Fruit fly (Drosophila melanogaster) whole organism, embryonic: ENCODE data around the gene CSN1b.

Experiments
- CG10543 ChIP-seq: fragments of 200-800 bp; sonication (Bioruptor generic); optimal IDR thresholded peaks from 3 replicates; lab custom pipeline; 2017; ENCODE audit warnings: missing biosample characterization, mild to moderate bottlenecking, missing genetic modification characterization, moderate library complexity
- CG10654 ChIP-seq: fragments of 200-800 bp; sonication (Bioruptor generic); optimal IDR thresholded peaks from 2 replicates; lab custom pipeline; 2016; ENCODE audit warnings: missing biosample characterization, missing genetic modification characterization
- CG11456 ChIP-seq: fragments of 200-800 bp; sonication (Bioruptor generic); IDR thresholded peaks from 3 replicates; pipeline ENCODE4 v1.3.6; 2022; ENCODE audit warnings: missing biosample characterization, missing genetic modification characterization
- CG12219 ChIP-seq: fragments of 200-800 bp; sonication (Bioruptor generic); optimal IDR thresholded peaks from 3 replicates; lab custom pipeline; 2018; ENCODE audit warnings: missing biosample characterization, mild to moderate bottlenecking, missing genetic modification characterization
- CG12659 ChIP-seq: fragments of 200-800 bp; sonication (Bioruptor generic); optimal IDR thresholded peaks from 3 replicates; lab custom pipeline; 2017; ENCODE audit warnings: mild to moderate bottlenecking, missing biosample characterization, missing genetic modification reagents, missing genetic modification characterization
- CG13624 ChIP-seq: fragments of 200-800 bp; sonication (Bioruptor generic); optimal IDR thresholded peaks from 2 replicates; lab custom pipeline; 2016; ENCODE audit warnings: missing biosample characterization, missing genetic modification characterization
- CG13894 ChIP-seq: fragments of 200-800 bp; sonication (Bioruptor generic); optimal IDR thresholded peaks from 3 replicates; lab custom pipeline; 2018; ENCODE audit warnings: missing biosample characterization, mild to moderate bottlenecking, missing genetic modification characterization, moderate library complexity
- CG1602 ChIP-seq: fragments of 200-800 bp; sonication (Bioruptor generic); optimal IDR thresholded peaks from 3 replicates; lab custom pipeline; 2016; ENCODE audit warnings: missing biosample characterization, missing genetic modification characterization
- CG16863 ChIP-seq: fragments of 200-800 bp; sonication (Bioruptor generic); optimal IDR thresholded peaks from 3 replicates; lab custom pipeline; 2016; ENCODE audit warnings: missing biosample characterization, missing genetic modification characterization
- CG17385 ChIP-seq: fragments of 200-800 bp; sonication (Bioruptor generic); optimal IDR thresholded peaks from 3 replicates; lab custom pipeline; 2018; ENCODE audit warnings: missing biosample characterization, mild to moderate bottlenecking, missing genetic modification characterization
- CG17912 ChIP-seq: fragments of 200-800 bp; sonication (Bioruptor generic); optimal IDR thresholded peaks from 2 replicates; lab custom pipeline; 2018; ENCODE audit warnings: missing biosample characterization, mild to moderate bottlenecking, missing genetic modification characterization
- CG2712 ChIP-seq: fragments of 200-800 bp; optimal IDR thresholded peaks from 3 replicates; lab custom pipeline; 2019; ENCODE audit warnings: missing biosample characterization, mild to moderate bottlenecking, missing genetic modification characterization, moderate library complexity
- CG30431 ChIP-seq: fragments of 200-800 bp; sonication (Bioruptor generic); optimal IDR thresholded peaks from 2 replicates; lab custom pipeline; 2017; ENCODE audit warnings: missing biosample characterization, missing genetic modification characterization
- CG3065 ChIP-seq: fragments of 200-800 bp; sonication (Bioruptor generic); optimal IDR thresholded peaks from 2 replicates; lab custom pipeline; 2016; ENCODE audit warnings: missing biosample characterization, missing genetic modification characterization
- CG3281 ChIP-seq: fragments of 200-800 bp; sonication (Bioruptor generic); optimal IDR thresholded peaks from 3 replicates; lab custom pipeline; 2017; ENCODE audit warnings: missing biosample characterization, mild to moderate bottlenecking, missing genetic modification characterization
- CG33213 ChIP-seq: fragments of 200-800 bp; sonication (Bioruptor generic); optimal IDR thresholded peaks from 3 replicates; lab custom pipeline; 2016; ENCODE audit warnings: missing biosample characterization, missing genetic modification characterization
- CG34224 ChIP-seq: fragments of 200-800 bp; sonication (Bioruptor generic); IDR thresholded peaks from 3 replicates; pipeline ENCODE4 v1.3.6; 2022; ENCODE audit warnings: missing biosample characterization, missing genetic modification characterization; ENCODE audit not compliant: partially characterized antibody
- CG4282 ChIP-seq: fragments of 200-800 bp; sonication (Bioruptor generic); optimal IDR thresholded peaks from 2 replicates; lab custom pipeline; 2016; ENCODE audit warnings: missing biosample characterization, missing genetic modification characterization
- CG6272 ChIP-seq: fragments of 200-800 bp; sonication (Bioruptor generic); IDR thresholded peaks from 2 replicates; pipeline ENCODE4 v1.3.6; 2022; ENCODE audit warnings: missing biosample characterization, missing genetic modification characterization
- CG6765 ChIP-seq: fragments of 200-800 bp; sonication (Bioruptor generic); optimal IDR thresholded peaks from 3 replicates; lab custom pipeline; 2017; ENCODE audit warnings: missing biosample characterization, mild to moderate bottlenecking, missing genetic modification characterization
- CG6791 ChIP-seq: fragments of 200-800 bp; sonication (Bioruptor generic); IDR thresholded peaks from 3 replicates; pipeline ENCODE4 v1.3.6; 2022; ENCODE audit warnings: missing biosample characterization, missing genetic modification characterization; ENCODE audit not compliant: partially characterized antibody
- CrebB ChIP-seq: fragments of 200-800 bp; sonication (Bioruptor generic); optimal IDR thresholded peaks from 3 replicates; lab custom pipeline; 2018; ENCODE audit warnings: missing biosample characterization, mild to moderate bottlenecking, missing genetic modification characterization
- Fer2 ChIP-seq: fragments of 200-800 bp; sonication (Bioruptor generic); optimal IDR thresholded peaks from 2 replicates; lab custom pipeline; 2018; ENCODE audit warnings: missing biosample characterization, mild to moderate bottlenecking, missing genetic modification characterization, moderate library complexity
- Max ChIP-seq: fragments of 200-800 bp; sonication (Bioruptor generic); optimal IDR thresholded peaks from 2 replicates; lab custom pipeline; 2016; ENCODE audit warnings: missing biosample characterization, mild to moderate bottlenecking, missing genetic modification characterization
- Med ChIP-seq: fragments of 200-800 bp; sonication (Bioruptor generic); peaks from one replicate; lab custom pipeline; 2016; ENCODE audit warnings: missing biosample characterization, missing genetic modification characterization, mild to moderate bottlenecking, inconsistent platforms, moderate library complexity
- NFAT ChIP-seq: fragments of 200-800 bp; sonication (Bioruptor generic); IDR thresholded peaks from 2 replicates; pipeline ENCODE4 v1.3.6; 2022; ENCODE audit warnings: missing biosample characterization, missing genetic modification characterization
- Neu2 ChIP-seq: fragments of 200-800 bp; sonication (Bioruptor generic); optimal IDR thresholded peaks from 3 replicates; lab custom pipeline; 2016; ENCODE audit warnings: missing biosample characterization, missing genetic modification characterization, borderline replicate concordance
- Sox100B ChIP-seq: fragments of 200-800 bp; sonication (Bioruptor generic); optimal IDR thresholded peaks from 3 replicates; lab custom pipeline; 2018; ENCODE audit warnings: missing biosample characterization, mild to moderate bottlenecking, missing genetic modification characterization
- TFAM ChIP-seq: fragments of 200-800 bp; sonication (Bioruptor generic); optimal IDR thresholded peaks from 2 replicates; lab custom pipeline; 2017; ENCODE audit warnings: missing biosample characterization, missing genetic modification characterization, inconsistent platforms
- Xbp1 ChIP-seq: fragments of 200-800 bp; sonication (Bioruptor generic); optimal IDR thresholded peaks from 3 replicates; lab custom pipeline; 2016; ENCODE audit warnings: missing biosample characterization, mild to moderate bottlenecking, missing genetic modification characterization
- bsh ChIP-seq, 2 experiments: fragments of 200-800 bp; sonication (Bioruptor generic); optimal IDR thresholded peaks; 2 replicates each; lab custom pipeline; 2017 to 2018; ENCODE audit warnings: mild to moderate bottlenecking in 2 of 2, missing biosample characterization in 2 of 2, missing genetic modification characterization in 2 of 2, moderate library complexity in 1 of 2
- chif ChIP-seq, 2 experiments: fragments of 200-800 bp; sonication (Bioruptor generic); optimal IDR thresholded peaks; 3 replicates each; lab custom pipeline; 2016; ENCODE audit warnings: missing biosample characterization in 2 of 2, missing genetic modification characterization in 2 of 2
- crol ChIP-seq: fragments of 200-800 bp; sonication (Bioruptor generic); IDR thresholded peaks from 2 replicates; pipeline ENCODE4 v1.3.6; 2022; ENCODE audit warnings: missing biosample characterization, missing genetic modification characterization
- fd96Cb ChIP-seq: fragments of 200-800 bp; sonication (Bioruptor generic); optimal IDR thresholded peaks from 2 replicates; lab custom pipeline; 2018; ENCODE audit warnings: missing biosample characterization, mild to moderate bottlenecking, missing genetic modification characterization, moderate library complexity
- ftz-f1 ChIP-seq: fragments of 200-800 bp; sonication (Bioruptor generic); optimal IDR thresholded peaks from 2 replicates; lab custom pipeline; 2016; ENCODE audit warnings: missing biosample characterization, missing genetic modification characterization
- gcm ChIP-seq: fragments of 200-800 bp; sonication (Bioruptor generic); optimal IDR thresholded peaks from 2 replicates; lab custom pipeline; 2019; ENCODE audit warnings: missing biosample characterization, mild to moderate bottlenecking, missing genetic modification characterization, moderate library complexity
- gro ChIP-seq: fragments of 200-800 bp; sonication (Bioruptor generic); optimal IDR thresholded peaks from 2 replicates; lab custom pipeline; 2016; ENCODE audit warnings: missing biosample characterization, missing genetic modification characterization
- hbn ChIP-seq: fragments of 200-800 bp; sonication (Bioruptor generic); IDR thresholded peaks from 2 replicates; pipeline ENCODE4 v1.3.6; 2022; ENCODE audit warnings: missing biosample characterization, missing genetic modification characterization; ENCODE audit not compliant: partially characterized antibody
- jing ChIP-seq: fragments of 200-800 bp; sonication (Bioruptor generic); optimal IDR thresholded peaks from 2 replicates; lab custom pipeline; 2018; ENCODE audit warnings: missing biosample characterization, mild to moderate bottlenecking, missing genetic modification characterization
- kay ChIP-seq: fragments of 200-800 bp; sonication (Bioruptor generic); optimal IDR thresholded peaks from 2 replicates; lab custom pipeline; 2016; ENCODE audit warnings: missing biosample characterization, missing genetic modification characterization
- lbe ChIP-seq: fragments of 200-800 bp; sonication (Bioruptor generic); optimal IDR thresholded peaks from 2 replicates; lab custom pipeline; 2016; ENCODE audit warnings: missing biosample characterization, mild to moderate bottlenecking, missing genetic modification characterization
- nom ChIP-seq: fragments of 200-800 bp; sonication (Bioruptor generic); optimal IDR thresholded peaks from 2 replicates; lab custom pipeline; 2017; ENCODE audit warnings: missing biosample characterization, missing genetic modification characterization, mild to moderate bottlenecking, moderate library complexity, missing genetic modification reagents
- oc ChIP-seq: fragments of 200-800 bp; sonication (Bioruptor generic); optimal IDR thresholded peaks from 2 replicates; lab custom pipeline; 2018; ENCODE audit warnings: missing biosample characterization, mild to moderate bottlenecking, missing genetic modification characterization, moderate library complexity
- onecut ChIP-seq: fragments of 200-800 bp; sonication (Bioruptor generic); IDR thresholded peaks from 2 replicates; pipeline ENCODE4 v1.3.6; 2022; ENCODE audit warnings: missing biosample characterization, missing genetic modification characterization
- slbo ChIP-seq: fragments of 200-800 bp; sonication (Bioruptor generic); IDR thresholded peaks from 2 replicates; pipeline ENCODE4 v1.3.6; 2022; ENCODE audit warnings: missing biosample characterization, missing genetic modification characterization
- stwl ChIP-seq: fragments of 200-800 bp; sonication (Bioruptor generic); optimal IDR thresholded peaks from 3 replicates; lab custom pipeline; 2018; ENCODE audit warnings: missing biosample characterization, mild to moderate bottlenecking, missing genetic modification characterization, moderate library complexity
- tio ChIP-seq: fragments of 200-800 bp; sonication (Bioruptor generic); optimal IDR thresholded peaks from 2 replicates; lab custom pipeline; 2017; ENCODE audit warnings: missing biosample characterization, missing genetic modification characterization, inconsistent platforms
- toy ChIP-seq: fragments of 200-800 bp; sonication (Bioruptor generic); IDR thresholded peaks from 2 replicates; pipeline ENCODE4 v1.3.6; 2022; ENCODE audit warnings: missing biosample characterization, missing genetic modification characterization
- trh ChIP-seq: fragments of 200-800 bp; sonication (Bioruptor generic); optimal IDR thresholded peaks from 2 replicates; lab custom pipeline; 2016; ENCODE audit warnings: missing biosample characterization, missing genetic modification characterization
- yki ChIP-seq: fragments of >200 bp; optimal IDR thresholded peaks from 3 replicates; lab custom pipeline; 2018
- z ChIP-seq: fragments of 200-800 bp; sonication (Bioruptor generic); IDR thresholded peaks from 3 replicates; pipeline ENCODE4 v1.3.6; 2022; ENCODE audit warnings: missing biosample characterization, missing genetic modification characterization

The CSN1b gene

DNA sequence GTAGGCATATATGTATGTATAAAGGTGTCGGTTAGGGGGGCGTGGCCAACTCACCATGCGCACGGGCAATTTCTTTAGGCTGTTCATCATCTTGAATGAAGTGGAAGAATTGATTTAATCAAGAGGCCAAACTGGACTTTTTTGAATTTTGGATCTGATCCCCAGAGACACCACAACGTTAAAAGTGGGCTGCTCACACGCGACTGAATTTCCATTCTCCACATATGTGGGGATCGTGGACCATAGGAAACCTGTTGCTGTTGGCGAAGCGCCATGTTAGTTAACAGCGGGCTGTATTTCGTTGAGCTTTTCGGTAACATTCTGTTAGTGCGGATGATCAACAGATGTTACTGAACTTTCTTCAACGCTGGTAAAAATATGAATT, 6.7 kb downstream of the CSN1b start, which contains the start of gene CG3902 (continued):
- TF ChIP-seq CrebB (tag; lab: Kevin White, UChicago) (peak; percentile 27), oc (tag; lab: Kevin White, UChicago) (no peak), TFAM (GFP tag; lab: Kevin White, UChicago) (no peak), CG17912 (GFP tag; lab: Kevin White, UChicago) (no peak), Med (peak; percentile 92), hbn (no peak), CG13894 (tag; lab: Kevin White, UChicago) (peak; percentile 10), CG12219 (GFP tag; lab: Kevin White, UChicago) (peak; percentile 1), CG33213 (GFP tag; lab: Kevin White, UChicago) (peak; percentile 7), CG6272 (GFP tag; lab: Robert Waterston, UW) (no peak), crol (GFP tag; lab: Robert Waterston, UW) (0 out of 2 replicates have a peak, but pooled peaks have one; percentile 23), jing (GFP tag; lab: Kevin White, UChicago) (no peak), tio (GFP tag; lab: Kevin White, UChicago) (no peak), trh (GFP tag; lab: Kevin White, UChicago) (no peak), z (GFP tag; lab: Robert Waterston, UW) (no peak), lbe (peak; percentile 32), NFAT (GFP tag; lab: Robert Waterston, UW) (peak; percentile 68), ftz-f1 (GFP tag; lab: Kevin White, UChicago) (peak; percentile 55), chif (GFP tag; optimal IDR thresholded peaks at IDR 0.05; lab: Kevin White, UChicago) (no peak), CG10654 (GFP tag; lab: Kevin White, UChicago) (no peak), slbo (GFP tag; lab: Robert Waterston, UW) (peak; percentile 47), yki (lab: Kevin White, UChicago) (no peak), onecut (peak; percentile 31), stwl (tag; lab: Kevin White, UChicago) (no peak), bsh (GFP tag; optimal IDR thresholded peaks at IDR 0.05; lab: Kevin White, UChicago) (peak in 1 of 2 experiments; percentile 32), CG34224 (GFP tag; lab: Robert Waterston, UW) (peak; percentile 6; the same call in 2 of the 3 replicates), CG13624 (GFP tag; lab: Kevin White, UChicago) (peak; percentile 9), CG1602 (GFP tag; lab: Kevin White, UChicago) (no peak), Neu2 (no peak), CG6791 (GFP tag; lab: Robert Waterston, UW) (peak; percentile 28; the same call in 1 of the 3 replicates), nom (GFP tag; lab: Kevin White, UChicago) (peak; percentile 6), toy (GFP tag; lab: Robert Waterston, UW) (no peak), CG6765 (GFP tag; lab: Kevin White, UChicago) (peak; percentile 43), CG2712 (tag; lab: Kevin White, UChicago) (no peak), CG16863 (GFP tag; lab: Kevin White, UChicago) (no peak), CG12659 (GFP tag; lab: Kevin White, UChicago) (peak; percentile 49), gro (GFP tag; lab: Kevin White, UChicago) (peak; percentile 56), CG4282 (no peak), CG3281 (peak; percentile 16), Xbp1 (GFP tag; lab: Kevin White, UChicago) (no peak), gcm (GFP tag; lab: Kevin White, UChicago) (no peak), Sox100B (GFP tag; lab: Kevin White, UChicago) (no peak), kay (GFP tag; lab: Kevin White, UChicago) (no peak), CG10543 (GFP tag; lab: Kevin White, UChicago) (peak; percentile 71), CG17385 (peak; percentile 28), CG11456 (GFP tag; lab: Robert Waterston, UW) (no peak), CG3065 (GFP tag; lab: Kevin White, UChicago) (peak; percentile 19), Fer2 (tag; lab: Kevin White, UChicago) (no peak), fd96Cb (tag; lab: Kevin White, UChicago) (no peak), Max (peak; percentile 18), CG30431 (GFP tag; lab: Kevin White, UChicago) (no peak)
